Worm (Caenorhabditis elegans) whole organism, L3 larva: Measurements from ENCODE around the gene zipt-15.
A peak's percentile ranks its signal among the peaks of the same experiment; 100 is the strongest.

Experiments used
- ceh-9 ChIP-seq: sonication (generic microtip); optimal IDR thresholded peaks from 2 replicates; lab custom pipeline; 2018; ENCODE audit warnings: missing biosample characterization, missing genetic modification characterization
- lin-15B ChIP-seq: fragments of 150-350 bp; optimal IDR thresholded peaks from 2 replicates; lab custom pipeline; 2014; ENCODE audit warnings: missing biosample characterization, missing genetic modification characterization
- nhr-23 ChIP-seq: fragments of 150-350 bp; optimal IDR thresholded peaks from 2 replicates; lab custom pipeline; 2014; ENCODE audit warnings: missing biosample characterization, missing genetic modification reagents, missing genetic modification characterization
- nhr-25 ChIP-seq: sonication (generic microtip); optimal IDR thresholded peaks from 2 replicates; lab custom pipeline; 2017; ENCODE audit warnings: missing biosample characterization, missing genetic modification characterization
- nhr-77 ChIP-seq: fragments of 150-350 bp; optimal IDR thresholded peaks from 2 replicates; lab custom pipeline; 2014; ENCODE audit warnings: missing biosample characterization, missing genetic modification characterization
- pha-4 ChIP-seq: fragments of 150-350 bp; optimal IDR thresholded peaks from 2 replicates; lab custom pipeline; 2014; ENCODE audit warnings: missing biosample characterization, missing genetic modification reagents, missing genetic modification characterization
- skn-1 ChIP-seq: fragments of 150-350 bp; optimal IDR thresholded peaks from 2 replicates; lab custom pipeline; 2014; ENCODE audit warnings: missing biosample characterization, missing genetic modification characterization
- snpc-4 ChIP-seq: fragments of 150-350 bp; optimal IDR thresholded peaks from 2 replicates; lab custom pipeline; 2014; ENCODE audit warnings: missing biosample characterization, missing genetic modification characterization
- ztf-11 ChIP-seq: fragments of 150-350 bp; optimal IDR thresholded peaks from 2 replicates; lab custom pipeline; 2014; ENCODE audit warnings: missing biosample characterization, missing genetic modification characterization

- TF ChIP-seq nhr-23 (tag; lab: Kevin White, UChicago) (peak; percentile 49), ztf-11 (no peak), skn-1 (no peak), ceh-9 (tag; lab: Kevin White, UChicago) (no peak), nhr-77 (tag; lab: Kevin White, UChicago) (no peak), nhr-25 (peak; percentile 5), snpc-4 (tag; lab: Kevin White, UChicago) (no peak), lin-15B (tag; lab: Kevin White, UChicago) (no peak), pha-4 (tag; lab: Kevin White, UChicago) (no peak)
Observed at ce11 chrIV:762016-762459, 62.7 kb downstream of the zipt-15 start.
